Fruit fly (Drosophila melanogaster) whole organism, embryonic: Measurements from ENCODE around the gene Cad96Cb.

Experiments
- Asciz ChIP-seq: fragments of 200-800 bp; sonication (Bioruptor generic); optimal IDR thresholded peaks from 2 replicates; lab custom pipeline; 2017; ENCODE audit warnings: missing biosample characterization, mild to moderate bottlenecking, missing genetic modification characterization, missing genetic modification reagents
- CG11560 ChIP-seq: fragments of 200-800 bp; sonication (Bioruptor generic); IDR thresholded peaks from 3 replicates; pipeline ENCODE4 v1.3.6; 2022; ENCODE audit warnings: missing biosample characterization, missing genetic modification characterization
- CG12071 ChIP-seq: fragments of 200-800 bp; sonication (Bioruptor generic); optimal IDR thresholded peaks from 3 replicates; lab custom pipeline; 2018; ENCODE audit warnings: missing biosample characterization, mild to moderate bottlenecking, missing genetic modification characterization
- CG12659 ChIP-seq: fragments of 200-800 bp; sonication (Bioruptor generic); optimal IDR thresholded peaks from 3 replicates; lab custom pipeline; 2017; ENCODE audit warnings: mild to moderate bottlenecking, missing biosample characterization, missing genetic modification reagents, missing genetic modification characterization
- CG12769 ChIP-seq: fragments of 200-800 bp; sonication (Bioruptor generic); optimal IDR thresholded peaks from 2 replicates; lab custom pipeline; 2019; ENCODE audit warnings: missing biosample characterization, mild to moderate bottlenecking, missing genetic modification characterization, moderate library complexity
- CG13894 ChIP-seq: fragments of 200-800 bp; sonication (Bioruptor generic); optimal IDR thresholded peaks from 3 replicates; lab custom pipeline; 2018; ENCODE audit warnings: missing biosample characterization, mild to moderate bottlenecking, missing genetic modification characterization, moderate library complexity
- CG17186 ChIP-seq: fragments of 200-800 bp; sonication (Bioruptor generic); optimal IDR thresholded peaks from 3 replicates; lab custom pipeline; 2017; ENCODE audit warnings: missing biosample characterization, missing genetic modification reagents, missing genetic modification characterization
- CG17802 ChIP-seq: fragments of 200-800 bp; sonication (Bioruptor generic); optimal IDR thresholded peaks from 2 replicates; lab custom pipeline; 2018; ENCODE audit warnings: missing biosample characterization, mild to moderate bottlenecking, missing genetic modification characterization, moderate library complexity
- CG2202 ChIP-seq: fragments of 200-800 bp; sonication (Bioruptor generic); optimal IDR thresholded peaks from 2 replicates; lab custom pipeline; 2018; ENCODE audit warnings: missing biosample characterization, mild to moderate bottlenecking, missing genetic modification characterization
- CG2678 ChIP-seq: fragments of 200-800 bp; sonication (Bioruptor generic); optimal IDR thresholded peaks from 3 replicates; lab custom pipeline; 2019; ENCODE audit warnings: missing biosample characterization, mild to moderate bottlenecking, missing genetic modification characterization, moderate library complexity
- CG5180 ChIP-seq: fragments of 200-800 bp; sonication (Bioruptor generic); optimal IDR thresholded peaks from 3 replicates; lab custom pipeline; 2017; ENCODE audit warnings: missing biosample characterization, missing genetic modification characterization, mild to moderate bottlenecking, moderate library complexity, missing genetic modification reagents
- CG5245 ChIP-seq: fragments of 200-800 bp; sonication (Bioruptor generic); optimal IDR thresholded peaks from 3 replicates; lab custom pipeline; 2016; ENCODE audit warnings: missing biosample characterization, missing genetic modification characterization
- CG8281 ChIP-seq: fragments of 200-800 bp; sonication (Bioruptor generic); optimal IDR thresholded peaks from 2 replicates; lab custom pipeline; 2018; ENCODE audit warnings: missing biosample characterization, mild to moderate bottlenecking, missing genetic modification characterization, moderate library complexity
- Dad ChIP-seq: fragments of 200-800 bp; sonication (Bioruptor generic); optimal IDR thresholded peaks from 3 replicates; lab custom pipeline; 2016; ENCODE audit warnings: missing biosample characterization, missing genetic modification characterization
- Deaf1 ChIP-seq: fragments of 200-800 bp; optimal IDR thresholded peaks from 3 replicates; lab custom pipeline; 2019; ENCODE audit warnings: missing biosample characterization, mild to moderate bottlenecking, missing genetic modification characterization, moderate library complexity
- E2f1 ChIP-seq: fragments of 200-800 bp; sonication (Bioruptor generic); IDR thresholded peaks from 2 replicates; pipeline ENCODE4 v1.3.6; 2022; ENCODE audit warnings: missing biosample characterization, missing genetic modification characterization
- Gug ChIP-seq: fragments of 200-800 bp; sonication (Bioruptor generic); IDR thresholded peaks from 4 replicates; pipeline ENCODE4 v1.3.6; 2022; ENCODE audit warnings: missing biosample characterization, missing genetic modification characterization
- HLH54F ChIP-seq: fragments of 200-800 bp; sonication (Bioruptor generic); optimal IDR thresholded peaks from 3 replicates; lab custom pipeline; 2016; ENCODE audit warnings: missing biosample characterization, missing genetic modification characterization
- HmgD ChIP-seq: fragments of 200-800 bp; sonication (Bioruptor generic); optimal IDR thresholded peaks from 3 replicates; lab custom pipeline; 2016; ENCODE audit warnings: missing biosample characterization, missing genetic modification characterization
- Kr ChIP-seq: fragments of 200-800 bp; sonication (Bioruptor generic); optimal IDR thresholded peaks from 2 replicates; lab custom pipeline; 2017; ENCODE audit warnings: missing biosample characterization, mild to moderate bottlenecking, missing genetic modification characterization
- MBD-R2 ChIP-seq: fragments of 200-800 bp; sonication (Bioruptor generic); IDR thresholded peaks from 2 replicates; pipeline ENCODE4 v1.3.6; 2022; ENCODE audit warnings: missing biosample characterization, missing genetic modification characterization
- Mes4 ChIP-seq: fragments of 200-800 bp; sonication (Bioruptor generic); optimal IDR thresholded peaks from 2 replicates; lab custom pipeline; 2016; ENCODE audit warnings: missing biosample characterization, missing genetic modification characterization
- NC2α ChIP-seq: fragments of 200-800 bp; sonication (Bioruptor generic); optimal IDR thresholded peaks from 2 replicates; lab custom pipeline; 2016; ENCODE audit warnings: missing biosample characterization, missing genetic modification characterization
- Nf-YC ChIP-seq: fragments of 200-800 bp; optimal IDR thresholded peaks from 3 replicates; lab custom pipeline; 2019; ENCODE audit warnings: missing biosample characterization, mild to moderate bottlenecking, missing genetic modification characterization, moderate library complexity
- Poxn ChIP-seq: fragments of 200-800 bp; sonication (Bioruptor generic); IDR thresholded peaks from 2 replicates; pipeline ENCODE4 v1.3.6; 2022; ENCODE audit warnings: missing biosample characterization, missing genetic modification characterization
- Six4 ChIP-seq: fragments of 200-800 bp; sonication (Bioruptor generic); optimal IDR thresholded peaks from 2 replicates; lab custom pipeline; 2016; ENCODE audit warnings: missing biosample characterization, missing genetic modification characterization
- Taf1 ChIP-seq: fragments of 200-800 bp; sonication (Bioruptor generic); IDR thresholded peaks from 2 replicates; pipeline ENCODE4 v1.3.6; 2022; ENCODE audit warnings: missing biosample characterization, missing genetic modification characterization
- Usf ChIP-seq: fragments of 200-800 bp; sonication (Bioruptor generic); optimal IDR thresholded peaks from 2 replicates; lab custom pipeline; 2017; ENCODE audit warnings: missing genotype, missing biosample characterization, missing genetic modification characterization
- YL-1 ChIP-seq: fragments of 200-800 bp; sonication (Bioruptor generic); optimal IDR thresholded peaks from 3 replicates; lab custom pipeline; 2017; ENCODE audit warnings: missing biosample characterization, mild to moderate bottlenecking, missing genetic modification characterization
- ac ChIP-seq: fragments of 200-800 bp; sonication (Bioruptor generic); optimal IDR thresholded peaks from 3 replicates; lab custom pipeline; 2017; ENCODE audit warnings: missing biosample characterization, mild to moderate bottlenecking, missing genetic modification characterization
- ara ChIP-seq: fragments of 200-800 bp; sonication (Bioruptor generic); IDR thresholded peaks from 2 replicates; pipeline ENCODE4 v1.3.6; 2022; ENCODE audit warnings: missing biosample characterization, missing genetic modification characterization
- ash1 ChIP-seq: fragments of 200-800 bp; sonication (Bioruptor generic); optimal IDR thresholded peaks from 2 replicates; lab custom pipeline; 2018; ENCODE audit warnings: missing biosample characterization, mild to moderate bottlenecking, missing genetic modification characterization
- btn ChIP-seq: fragments of 200-800 bp; sonication (Bioruptor generic); optimal IDR thresholded peaks from 2 replicates; lab custom pipeline; 2016; ENCODE audit warnings: missing biosample characterization, missing genetic modification characterization
- cad ChIP-seq: fragments of >200 bp; optimal IDR thresholded peaks from 2 replicates; lab custom pipeline; 2017; ENCODE audit warnings: missing biosample characterization, missing genetic modification characterization
- da ChIP-seq: fragments of 200-800 bp; sonication (Bioruptor generic); optimal IDR thresholded peaks from 2 replicates; lab custom pipeline; 2016; ENCODE audit warnings: missing biosample characterization, missing genetic modification characterization
- fu2 ChIP-seq: fragments of 200-800 bp; sonication (Bioruptor generic); optimal IDR thresholded peaks from 2 replicates; lab custom pipeline; 2016; ENCODE audit warnings: missing biosample characterization, missing genetic modification characterization
- gcm ChIP-seq: fragments of 200-800 bp; sonication (Bioruptor generic); optimal IDR thresholded peaks from 2 replicates; lab custom pipeline; 2019; ENCODE audit warnings: missing biosample characterization, mild to moderate bottlenecking, missing genetic modification characterization, moderate library complexity
- gro ChIP-seq: fragments of 200-800 bp; sonication (Bioruptor generic); optimal IDR thresholded peaks from 2 replicates; lab custom pipeline; 2016; ENCODE audit warnings: missing biosample characterization, missing genetic modification characterization
- hbn ChIP-seq: fragments of 200-800 bp; sonication (Bioruptor generic); IDR thresholded peaks from 2 replicates; pipeline ENCODE4 v1.3.6; 2022; ENCODE audit warnings: missing biosample characterization, missing genetic modification characterization; ENCODE audit not compliant: partially characterized antibody
- ind ChIP-seq: fragments of 200-800 bp; sonication (Bioruptor generic); optimal IDR thresholded peaks from 3 replicates; lab custom pipeline; 2016; ENCODE audit warnings: missing biosample characterization, missing genetic modification characterization
- mam ChIP-seq: fragments of 200-800 bp; sonication (Bioruptor generic); optimal IDR thresholded peaks from 3 replicates; lab custom pipeline; 2016; ENCODE audit warnings: missing biosample characterization, missing genetic modification characterization
- mld ChIP-seq: fragments of 200-800 bp; sonication (Bioruptor generic); IDR thresholded peaks from 3 replicates; pipeline ENCODE4 v1.3.6; 2022; ENCODE audit warnings: missing biosample characterization, missing genetic modification characterization; ENCODE audit not compliant: partially characterized antibody
- pan ChIP-seq, 4 experiments: fragments of >200 bp in 3 of 4; fragments of 200-800 bp in 1 of 4; sonication (Bioruptor generic) in 1 of 4; optimal IDR thresholded peaks in 3 of 4; IDR thresholded peaks in 1 of 4; 2 replicates each; pipeline versions ENCODE4 v1.3.6 to Lab custom; 2017 to 2022; ENCODE audit warnings: missing biosample characterization in 2 of 4, missing genetic modification characterization in 2 of 4, mixed read lengths in 1 of 4
- pho ChIP-seq: fragments of 200-800 bp; sonication (Bioruptor generic); optimal IDR thresholded peaks from 2 replicates; lab custom pipeline; 2016; ENCODE audit warnings: missing biosample characterization, missing genetic modification characterization
- psq ChIP-seq: fragments of 200-800 bp; sonication (Bioruptor generic); optimal IDR thresholded peaks from 2 replicates; lab custom pipeline; 2017; ENCODE audit warnings: missing biosample characterization, missing genetic modification characterization
- slbo ChIP-seq: fragments of 200-800 bp; sonication (Bioruptor generic); IDR thresholded peaks from 2 replicates; pipeline ENCODE4 v1.3.6; 2022; ENCODE audit warnings: missing biosample characterization, missing genetic modification characterization
- unc-4 ChIP-seq: fragments of 200-800 bp; sonication (Bioruptor generic); IDR thresholded peaks from 2 replicates; pipeline ENCODE4 v1.3.6; 2022; ENCODE audit warnings: missing biosample characterization, missing genetic modification characterization; ENCODE audit not compliant: partially characterized antibody
- wek ChIP-seq: fragments of 200-800 bp; sonication (Bioruptor generic); optimal IDR thresholded peaks from 3 replicates; lab custom pipeline; 2018; ENCODE audit warnings: missing biosample characterization, mild to moderate bottlenecking, missing genetic modification characterization, moderate library complexity
- zf30C ChIP-seq: fragments of 200-800 bp; sonication (Bioruptor generic); optimal IDR thresholded peaks from 3 replicates; lab custom pipeline; 2018; ENCODE audit warnings: missing biosample characterization, mild to moderate bottlenecking, missing genetic modification characterization

Cad96Cb gene

dm6 chr3R:25258628-25259240, 26.6 kb upstream of the Cad96Cb start, which contains the start of gene CG11857 (continued):
- peak; percentile 94 for TF ChIP-seq CG17186 (GFP tag; lab: Kevin White, UChicago)
- TF ChIP-seq MBD-R2 (GFP tag; lab: Robert Waterston, UW) = peak; percentile 99
- peak; percentile 86 for TF ChIP-seq btn (GFP tag; lab: Kevin White, UChicago)
- peak; percentile 95 for TF ChIP-seq da
- TF ChIP-seq CG12071 (GFP tag; lab: Kevin White, UChicago) = peak; percentile 89
- peak; percentile 90 for TF ChIP-seq CG8281 (tag; lab: Kevin White, UChicago)
- TF ChIP-seq slbo (GFP tag; lab: Robert Waterston, UW) = peak; percentile 100
- TF ChIP-seq fu2 (GFP tag; lab: Kevin White, UChicago) = peak; percentile 97
- TF ChIP-seq cad (GFP tag; lab: Kevin White, UChicago) = no peak
- TF ChIP-seq Asciz (GFP tag; lab: Kevin White, UChicago) = peak; percentile 92
- no peak for TF ChIP-seq CG5180 (GFP tag; lab: Kevin White, UChicago)
- peak; percentile 99 for TF ChIP-seq mam
- TF ChIP-seq Six4 (GFP tag; lab: Kevin White, UChicago) = peak; percentile 97
- TF ChIP-seq ara (GFP tag; lab: Robert Waterston, UW) = peak; percentile 98
- TF ChIP-seq Deaf1 (tag; lab: Kevin White, UChicago) = peak; percentile 79
- TF ChIP-seq Gug (GFP tag; lab: Robert Waterston, UW) = peak; percentile 99
- TF ChIP-seq CG2678 (tag; lab: Kevin White, UChicago) = peak; percentile 98
- peak; percentile 88 for TF ChIP-seq CG17802 (tag; lab: Kevin White, UChicago)
- peak; percentile 84 for TF ChIP-seq ash1 (GFP tag; lab: Kevin White, UChicago)
- peak; percentile 79 for TF ChIP-seq wek (GFP tag; lab: Kevin White, UChicago)
- peak; percentile 90 for TF ChIP-seq NC2α (GFP tag; lab: Kevin White, UChicago)
- TF ChIP-seq E2f1 (GFP tag; lab: Robert Waterston, UW) = peak; percentile 99
- TF ChIP-seq Poxn = peak; percentile 97
- TF ChIP-seq CG11560 (tag; lab: Robert Waterston, UW) = peak; percentile 93
- peak; percentile 98 for TF ChIP-seq HLH54F
- peak; percentile 98 for TF ChIP-seq mld (GFP tag; lab: Robert Waterston, UW)
- TF ChIP-seq ind (GFP tag; lab: Kevin White, UChicago) = peak; percentile 99
- peak; percentile 100 for TF ChIP-seq hbn (GFP tag; lab: Robert Waterston, UW)
- peak; percentile 97 for TF ChIP-seq Dad (GFP tag; lab: Kevin White, UChicago)
- peak; percentile 99 for TF ChIP-seq CG12659 (GFP tag; lab: Kevin White, UChicago)
- TF ChIP-seq gro (GFP tag; lab: Kevin White, UChicago) = peak; percentile 98
- TF ChIP-seq HmgD (GFP tag; lab: Kevin White, UChicago) = peak; percentile 95
- peak; percentile 99 for TF ChIP-seq unc-4
- peak; percentile 27 for TF ChIP-seq zf30C (GFP tag; lab: Kevin White, UChicago)
- peak; percentile 21 for TF ChIP-seq Kr
- TF ChIP-seq CG2202 (tag; lab: Kevin White, UChicago) = peak; percentile 95
- peak; percentile 94 for TF ChIP-seq Mes4 (GFP tag; lab: Kevin White, UChicago)
- TF ChIP-seq Usf = peak; percentile 96
- peak; percentile 97 for TF ChIP-seq Taf1 (GFP tag; lab: Robert Waterston, UW)
- peak; percentile 94 for TF ChIP-seq gcm (GFP tag; lab: Kevin White, UChicago)
- TF ChIP-seq ac (GFP tag; lab: Kevin White, UChicago) = peak; percentile 89
- peak; percentile 93 for TF ChIP-seq psq (GFP tag; lab: Kevin White, UChicago)
- TF ChIP-seq CG5245 = peak; percentile 98
- TF ChIP-seq CG12769 (tag; lab: Kevin White, UChicago) = peak; percentile 98
- peak; percentile 98 for TF ChIP-seq pho (GFP tag; lab: Kevin White, UChicago)
- no peak for TF ChIP-seq pan (optimal IDR thresholded peaks at IDR 0.05; lab: Kevin White, UChicago)
- peak in 1 of 2 experiments; percentile 99 for TF ChIP-seq pan (GFP tag; optimal IDR thresholded peaks at IDR 0.05 in 1 of 2, IDR thresholded peaks at IDR 0.05 in 1 of 2)
- peak; percentile 97 for TF ChIP-seq YL-1
- peak; percentile 87 for TF ChIP-seq Nf-YC
- TF ChIP-seq CG13894 (tag; lab: Kevin White, UChicago) = peak; percentile 97
